Worm (Caenorhabditis elegans) whole organism, young adult: ENCODE data around the gene Y54G2A.10.

Experiments
- B0035.1 ChIP-seq: sonication (generic microtip); optimal IDR thresholded peaks from 2 replicates; lab custom pipeline; 2016; ENCODE audit warnings: missing genetic modification characterization, mild to moderate bottlenecking, missing compliant biosample characterization, missing genotype, missing genetic modification reagents
- C17E4.6 ChIP-seq: fragments of 200-800 bp; sonication (Bioruptor generic); IDR thresholded peaks from 2 replicates; pipeline ENCODE4 v1.3.6; 2022; ENCODE audit warnings: missing genetic modification reagents, missing genetic modification characterization, missing compliant biosample characterization
- F22D6.2 ChIP-seq: sonication (generic microtip); optimal IDR thresholded peaks from 2 replicates; lab custom pipeline; 2016; ENCODE audit warnings: mild to moderate bottlenecking, missing genetic modification characterization, missing compliant biosample characterization
- F55B11.4 ChIP-seq: sonication (generic microtip); optimal IDR thresholded peaks from 2 replicates; lab custom pipeline; 2016; ENCODE audit warnings: missing compliant biosample characterization, missing genetic modification characterization, borderline replicate concordance; ENCODE audit not compliant: insufficient read depth
- F57C9.4 ChIP-seq: sonication (generic microtip); optimal IDR thresholded peaks from 2 replicates; lab custom pipeline; 2017; ENCODE audit warnings: mild to moderate bottlenecking, missing genetic modification characterization, missing compliant biosample characterization
- Y53F4B.3 ChIP-seq: fragments of 200-800 bp; sonication (Bioruptor generic); IDR thresholded peaks from 2 replicates; pipeline ENCODE4 v1.3.6; 2022; ENCODE audit warnings: missing genetic modification reagents, missing genetic modification characterization, missing compliant biosample characterization
- Y56A3A.18 ChIP-seq: fragments of 200-800 bp; sonication (Bioruptor generic); IDR thresholded peaks from 2 replicates; pipeline ENCODE4 v1.3.6; 2022; ENCODE audit warnings: missing genetic modification reagents, missing genetic modification characterization, missing compliant biosample characterization
- Y79H2A.3 ChIP-seq: fragments of 200-800 bp; sonication (Bioruptor generic); conservative IDR thresholded peaks from 2 replicates; pipeline ENCODE4 v1.3.6; 2022; ENCODE audit warnings: missing genetic modification reagents, missing genetic modification characterization, missing compliant biosample characterization
- akir-1 ChIP-seq: fragments of 200-800 bp; sonication (Bioruptor generic); optimal IDR thresholded peaks from 2 replicates; lab custom pipeline; 2018; ENCODE audit warnings: mild to moderate bottlenecking, missing genetic modification characterization, moderate library complexity, missing compliant biosample characterization
- ama-1 ChIP-seq, 3 experiments: fragments of 150-350 bp in 1 of 3; sonication (generic microtip) in 2 of 3; optimal IDR thresholded peaks; 2 replicates each; lab custom pipeline; 2014 to 2018; ENCODE audit warnings: missing biosample characterization in 2 of 3, missing genetic modification characterization in 2 of 3, missing genetic modification reagents in 2 of 3
- aptf-2 ChIP-seq: fragments of 200-800 bp; sonication (Bioruptor generic); conservative IDR thresholded peaks from 2 replicates; pipeline ENCODE4 v1.3.6; 2022; ENCODE audit warnings: missing genetic modification reagents, missing genetic modification characterization, missing compliant biosample characterization
- atf-7 ChIP-seq: sonication (generic microtip); optimal IDR thresholded peaks from 2 replicates; lab custom pipeline; 2017; ENCODE audit warnings: mild to moderate bottlenecking, missing genetic modification characterization, missing compliant biosample characterization
- athp-1 ChIP-seq: sonication (generic microtip); optimal IDR thresholded peaks from 2 replicates; lab custom pipeline; 2017; ENCODE audit warnings: mild to moderate bottlenecking, missing genetic modification characterization, missing compliant biosample characterization
- attf-6 ChIP-seq: fragments of 200-800 bp; sonication (Bioruptor generic); IDR thresholded peaks from 2 replicates; pipeline ENCODE4 v1.3.6; 2022; ENCODE audit warnings: missing genetic modification reagents, missing genetic modification characterization, missing compliant biosample characterization
- bed-1 ChIP-seq: fragments of 200-800 bp; sonication (Bioruptor generic); IDR thresholded peaks from 2 replicates; pipeline ENCODE4 v1.3.6; 2022; ENCODE audit warnings: missing genetic modification reagents, missing genetic modification characterization, missing compliant biosample characterization
- bed-2 ChIP-seq: fragments of 200-800 bp; sonication (Bioruptor generic); IDR thresholded peaks from 2 replicates; pipeline ENCODE4 v1.3.6; 2022; ENCODE audit warnings: missing genetic modification reagents, missing genetic modification characterization, missing compliant biosample characterization
- ceh-79 ChIP-seq: sonication (generic microtip); optimal IDR thresholded peaks from 2 replicates; lab custom pipeline; 2017; ENCODE audit warnings: mild to moderate bottlenecking, missing genetic modification characterization, missing compliant biosample characterization
- ceh-91 ChIP-seq: fragments of 200-800 bp; sonication (Bioruptor generic); IDR thresholded peaks from 2 replicates; pipeline ENCODE4 v1.3.6; 2022; ENCODE audit warnings: missing genetic modification reagents, missing genetic modification characterization, missing compliant biosample characterization
- egrh-3 ChIP-seq: fragments of 200-800 bp; sonication (Bioruptor generic); IDR thresholded peaks from 2 replicates; pipeline ENCODE4 v1.3.6; 2022; ENCODE audit warnings: missing genetic modification reagents, missing genetic modification characterization, missing compliant biosample characterization
- ets-4 ChIP-seq: fragments of 200-800 bp; sonication (Bioruptor generic); optimal IDR thresholded peaks from 2 replicates; lab custom pipeline; 2018; ENCODE audit warnings: mild to moderate bottlenecking, missing genetic modification characterization, missing compliant biosample characterization
- him-1 ChIP-seq: sonication (generic microtip); optimal IDR thresholded peaks from 2 replicates; lab custom pipeline; 2016; ENCODE audit warnings: missing genotype, missing genetic modification reagents, missing genetic modification characterization, missing compliant biosample characterization
- hmg-1.2 ChIP-seq: fragments of 200-800 bp; sonication (Bioruptor generic); IDR thresholded peaks from 2 replicates; pipeline ENCODE4 v1.3.6; 2022; ENCODE audit warnings: missing genetic modification reagents, missing genetic modification characterization, missing compliant biosample characterization
- lin-35 ChIP-seq, 3 experiments: fragments of 150-350 bp in 2 of 3; sonication (generic microtip) in 1 of 3; optimal IDR thresholded peaks; 2 replicates each; lab custom pipeline; 2014 to 2018; ENCODE audit warnings: missing biosample characterization in 3 of 3, missing genetic modification characterization in 3 of 3, missing genetic modification reagents in 3 of 3
- lin-54 ChIP-seq: fragments of 200-800 bp; sonication (Bioruptor generic); optimal IDR thresholded peaks from 2 replicates; lab custom pipeline; 2018; ENCODE audit warnings: mild to moderate bottlenecking, missing genetic modification characterization, missing compliant biosample characterization
- lsl-1 ChIP-seq: fragments of 200-800 bp; sonication (Bioruptor generic); optimal IDR thresholded peaks from 2 replicates; lab custom pipeline; 2018; ENCODE audit warnings: mild to moderate bottlenecking, missing genetic modification characterization, moderate library complexity, missing compliant biosample characterization
- madf-10 ChIP-seq: sonication (generic microtip); optimal IDR thresholded peaks from 2 replicates; lab custom pipeline; 2016; ENCODE audit warnings: mild to moderate bottlenecking, missing genetic modification characterization, missing compliant biosample characterization
- madf-3 ChIP-seq: fragments of 200-800 bp; sonication (Bioruptor generic); IDR thresholded peaks from 2 replicates; pipeline ENCODE4 v1.3.6; 2022; ENCODE audit warnings: missing genetic modification reagents, missing genetic modification characterization, missing compliant biosample characterization
- mxl-1 ChIP-seq: sonication (generic microtip); optimal IDR thresholded peaks from 2 replicates; lab custom pipeline; 2016; ENCODE audit warnings: missing genetic modification characterization, missing compliant biosample characterization
- nhr-120 ChIP-seq: fragments of 200-800 bp; sonication (Bioruptor generic); IDR thresholded peaks from 2 replicates; pipeline ENCODE4 v1.3.6; 2022; ENCODE audit warnings: missing genetic modification characterization, missing compliant biosample characterization
- nhr-80 ChIP-seq: sonication (generic microtip); optimal IDR thresholded peaks from 2 replicates; lab custom pipeline; 2016; ENCODE audit warnings: missing genetic modification characterization, missing compliant biosample characterization
- repo-1 ChIP-seq: sonication (generic microtip); optimal IDR thresholded peaks from 2 replicates; lab custom pipeline; 2017; ENCODE audit warnings: mild to moderate bottlenecking, missing genetic modification characterization, missing compliant biosample characterization
- snpc-1.1 ChIP-seq: sonication (generic microtip); optimal IDR thresholded peaks from 2 replicates; lab custom pipeline; 2017; ENCODE audit warnings: missing genetic modification characterization, mild to moderate bottlenecking, missing compliant biosample characterization, antibody characterized with exemption, moderate library complexity, missing genotype, missing genetic modification reagents; ENCODE audit not compliant: insufficient read depth
- snpc-1.3 ChIP-seq: sonication (generic microtip); optimal IDR thresholded peaks from 2 replicates; lab custom pipeline; 2017; ENCODE audit warnings: missing genetic modification characterization, mild to moderate bottlenecking, missing compliant biosample characterization, antibody characterized with exemption, moderate library complexity, missing genotype, missing genetic modification reagents; ENCODE audit not compliant: insufficient read depth
- snpc-3.4 ChIP-seq: sonication (generic microtip); optimal IDR thresholded peaks from 2 replicates; lab custom pipeline; 2017; ENCODE audit warnings: missing genetic modification characterization, mild to moderate bottlenecking, missing compliant biosample characterization, antibody characterized with exemption, moderate library complexity, missing genotype, missing genetic modification reagents
- snpc-4 ChIP-seq, 5 experiments: fragments of 150-350 bp in 1 of 5; sonication (generic microtip) in 4 of 5; optimal IDR thresholded peaks; 2 replicates each; lab custom pipeline; 2014 to 2018; ENCODE audit warnings: missing genetic modification characterization in 5 of 5, missing biosample characterization in 3 of 5, antibody characterized with exemption in 2 of 5, mild to moderate bottlenecking in 2 of 5, missing compliant biosample characterization in 2 of 5, missing genotype in 2 of 5, moderate library complexity in 2 of 5, missing genetic modification reagents in 1 of 5
- tbp1 ChIP-seq: fragments of 200-800 bp; sonication (Bioruptor generic); optimal IDR thresholded peaks from 2 replicates; lab custom pipeline; 2018; ENCODE audit warnings: mild to moderate bottlenecking, missing genetic modification characterization, missing compliant biosample characterization
- ztf-6 ChIP-seq: fragments of 200-800 bp; sonication (Bioruptor generic); IDR thresholded peaks from 2 replicates; pipeline ENCODE4 v1.3.6; 2022; ENCODE audit warnings: missing genetic modification reagents, missing genetic modification characterization, missing compliant biosample characterization

The Y54G2A.10 gene

ce11 chrIV:2825460-2826103 is 26.1 kb downstream of the Y54G2A.10 start:
- TF ChIP-seq atf-7 (tag; lab: Kevin White, UChicago) (peak; percentile 3), lsl-1 (GFP tag; lab: Kevin White, UChicago) (peak; percentile 5), snpc-1.3 (tag; lab: Kevin White, UChicago) (peak; percentile 45), lin-54 (GFP tag; lab: Kevin White, UChicago) (no peak), snpc-1.1 (tag; lab: Kevin White, UChicago) (peak; percentile 94), snpc-3.4 (tag; lab: Kevin White, UChicago) (peak; percentile 76), bed-1 (GFP tag; lab: Robert Waterston, UW) (no peak), tbp1 (GFP tag; lab: Kevin White, UChicago) (peak; percentile 37), him-1 (tag; lab: Kevin White, UChicago) (peak; percentile 83), snpc-4 (GFP tag; optimal IDR thresholded peaks at IDR 0.05; lab: Kevin White, UChicago) (peak; percentile 89), snpc-4 (tag; optimal IDR thresholded peaks at IDR 0.05; lab: Kevin White, UChicago) (peak; percentile 77 to 95 (median 90)), ama-1 (optimal IDR thresholded peaks at IDR 0.05; lab: Kevin White, UChicago) (no peak), ama-1 (GFP tag; optimal IDR thresholded peaks at IDR 0.05; lab: Kevin White, UChicago) (no peak)
- TF ChIP-seq, all 124 proteins: peak for 8

ce11 chrIV:2826335-2826734 is 26.8 kb downstream of the Y54G2A.10 start:
- TF ChIP-seq nhr-80 (tag; lab: Kevin White, UChicago), result peak; percentile 58
- TF ChIP-seq attf-6, result no peak

- no peak for TF ChIP-seq snpc-1.3 (tag; lab: Kevin White, UChicago)
These were observed 33.1 kb downstream of the Y54G2A.10 start, which contains the start of the genes Y54G2A.48 and pudl-1 for ce11 chrIV:2832587-2832986. Y54G2A.48 (minus strand) TSS chrIV:2832687. pudl-1 (plus strand) TSS chrIV:2832906.

- TF ChIP-seq madf-10 (tag; lab: Kevin White, UChicago) (no peak), akir-1 (GFP tag; lab: Kevin White, UChicago) (no peak), snpc-3.4 (tag; lab: Kevin White, UChicago) (no peak), atf-7 (tag; lab: Kevin White, UChicago) (no peak), madf-3 (GFP tag; lab: Robert Waterston, UW) (no peak), Y79H2A.3 (GFP tag; lab: Robert Waterston, UW) (no peak), bed-2 (no peak), bed-1 (GFP tag; lab: Robert Waterston, UW) (no peak), nhr-120 (GFP tag; lab: Robert Waterston, UW) (no peak), repo-1 (tag; lab: Kevin White, UChicago) (no peak), attf-6 (no peak), ztf-6 (no peak), athp-1 (no peak), ceh-91 (GFP tag; lab: Robert Waterston, UW) (no peak), B0035.1 (tag; lab: Kevin White, UChicago) (no peak), Y56A3A.18 (no peak), lin-54 (GFP tag; lab: Kevin White, UChicago) (no peak), F22D6.2 (tag; lab: Kevin White, UChicago) (no peak)
These were observed 35.0 kb downstream of the Y54G2A.10 start, which contains the start of gene pudl-2 for ce11 chrIV:2834516-2834915. pudl-2 (plus strand) TSS chrIV:2834816.

ce11 chrIV:2835364-2835763 is 35.9 kb downstream of the Y54G2A.10 start, which contains the start of gene clec-82:
clec-82 (plus strand) TSS chrIV:2835664.
- TF ChIP-seq lin-54 (GFP tag; lab: Kevin White, UChicago), result no peak
- TF ChIP-seq ceh-79 (tag; lab: Kevin White, UChicago), result no peak
- no peak for TF ChIP-seq C17E4.6 (GFP tag; lab: Robert Waterston, UW)
- TF ChIP-seq hmg-1.2 (GFP tag; lab: Robert Waterston, UW), result no peak
- no peak for TF ChIP-seq aptf-2 (GFP tag; lab: Robert Waterston, UW)
- no peak for TF ChIP-seq madf-10 (tag; lab: Kevin White, UChicago)
- no peak for TF ChIP-seq mxl-1 (tag; lab: Kevin White, UChicago)
- TF ChIP-seq egrh-3 (GFP tag; lab: Robert Waterston, UW), result no peak
- no peak for TF ChIP-seq snpc-3.4 (tag; lab: Kevin White, UChicago)
- no peak for TF ChIP-seq lin-35 (GFP tag; optimal IDR thresholded peaks at IDR 0.05; lab: Kevin White, UChicago)
- TF ChIP-seq ets-4 (GFP tag; lab: Kevin White, UChicago), result no peak
- TF ChIP-seq F55B11.4 (tag; lab: Kevin White, UChicago), result no peak
- TF ChIP-seq F57C9.4, result no peak
- TF ChIP-seq Y53F4B.3 (GFP tag; lab: Robert Waterston, UW), result no peak
- TF ChIP-seq nhr-80 (tag; lab: Kevin White, UChicago), result no peak
